Worm (Caenorhabditis elegans) whole organism, L3 larva: ENCODE results near the gene pld-1.

ENCODE experiments used
- R02D3.7 ChIP-seq: fragments of 150-350 bp; optimal IDR thresholded peaks from 2 replicates; lab custom pipeline; 2014; ENCODE audit warnings: missing biosample characterization, missing genetic modification characterization
- ZK546.5 ChIP-seq: sonication (generic microtip); optimal IDR thresholded peaks from 2 replicates; lab custom pipeline; 2017; ENCODE audit warnings: missing biosample characterization, missing genetic modification characterization
- ama-1 ChIP-seq: fragments of 150-350 bp; optimal IDR thresholded peaks from 2 replicates; lab custom pipeline; 2018
- ceh-16 ChIP-seq: sonication (generic microtip); optimal IDR thresholded peaks from 2 replicates; lab custom pipeline; 2017; ENCODE audit warnings: missing biosample characterization, missing genetic modification characterization
- ceh-28 ChIP-seq: fragments of 150-350 bp; optimal IDR thresholded peaks from 2 replicates; lab custom pipeline; 2014; ENCODE audit warnings: missing biosample characterization, missing genetic modification reagents, missing genetic modification characterization
- ceh-82 ChIP-seq: fragments of 150-350 bp; optimal IDR thresholded peaks from 2 replicates; lab custom pipeline; 2014; ENCODE audit warnings: missing biosample characterization, missing genetic modification characterization
- ceh-9 ChIP-seq: sonication (generic microtip); optimal IDR thresholded peaks from 2 replicates; lab custom pipeline; 2018; ENCODE audit warnings: missing biosample characterization, missing genetic modification characterization
- daf-12 ChIP-seq: fragments of 150-350 bp; optimal IDR thresholded peaks from 2 replicates; lab custom pipeline; 2014; ENCODE audit warnings: missing biosample characterization, missing genetic modification reagents, missing genetic modification characterization
- egl-27 ChIP-seq: sonication (generic microtip); optimal IDR thresholded peaks from 4 replicates; lab custom pipeline; 2017; ENCODE audit warnings: missing biosample characterization, missing genetic modification reagents, missing genetic modification characterization
- egl-5 ChIP-seq: fragments of 150-350 bp; optimal IDR thresholded peaks from 2 replicates; lab custom pipeline; 2017; ENCODE audit warnings: missing biosample characterization, missing genetic modification reagents, missing genetic modification characterization, inconsistent platforms
- elt-1 ChIP-seq: fragments of 150-350 bp; optimal IDR thresholded peaks from 2 replicates; lab custom pipeline; 2014; ENCODE audit warnings: missing biosample characterization, missing genetic modification characterization
- elt-2 ChIP-seq: sonication (generic microtip); optimal IDR thresholded peaks from 2 replicates; lab custom pipeline; 2016; ENCODE audit warnings: missing genetic modification reagents, mild to moderate bottlenecking, missing genetic modification characterization, missing compliant biosample characterization
- elt-3 ChIP-seq, 3 experiments: fragments of 150-350 bp in 1 of 3; sonication (generic microtip) in 2 of 3; optimal IDR thresholded peaks; 2 replicates in 2 of 3; 4 replicates in 1 of 3; lab custom pipeline; 2014 to 2017; ENCODE audit warnings: missing biosample characterization in 3 of 3, missing genetic modification characterization in 3 of 3
- eor-1 ChIP-seq, 2 experiments: fragments of 150-350 bp; optimal IDR thresholded peaks; 2 replicates each; lab custom pipeline; 2014 to 2018; ENCODE audit warnings: missing biosample characterization in 2 of 2, missing genetic modification characterization in 2 of 2
- fkh-10 ChIP-seq: sonication (generic microtip); optimal IDR thresholded peaks from 2 replicates; lab custom pipeline; 2017; ENCODE audit warnings: missing biosample characterization, missing genetic modification reagents, missing genetic modification characterization
- fkh-2 ChIP-seq: fragments of 150-350 bp; optimal IDR thresholded peaks from 2 replicates; lab custom pipeline; 2014; ENCODE audit warnings: missing biosample characterization, missing genetic modification reagents, missing genetic modification characterization
- fos-1 ChIP-seq: fragments of 150-350 bp; optimal IDR thresholded peaks from 2 replicates; lab custom pipeline; 2014; ENCODE audit warnings: missing biosample characterization, missing genetic modification characterization
- hmg-11 ChIP-seq: sonication (generic microtip); optimal IDR thresholded peaks from 2 replicates; lab custom pipeline; 2016; ENCODE audit warnings: missing genetic modification characterization, missing compliant biosample characterization
- jun-1 ChIP-seq: fragments of 150-350 bp; optimal IDR thresholded peaks from 2 replicates; lab custom pipeline; 2014; ENCODE audit warnings: missing biosample characterization, missing genetic modification reagents, missing genetic modification characterization
- lin-15B ChIP-seq: fragments of 150-350 bp; optimal IDR thresholded peaks from 2 replicates; lab custom pipeline; 2014; ENCODE audit warnings: missing biosample characterization, missing genetic modification characterization
- lin-39 ChIP-seq: fragments of 150-350 bp; optimal IDR thresholded peaks from 2 replicates; lab custom pipeline; 2018; ENCODE audit warnings: missing biosample characterization, missing genetic modification reagents, missing genetic modification characterization
- lsy-12 ChIP-seq: sonication (generic microtip); optimal IDR thresholded peaks from 2 replicates; lab custom pipeline; 2016; ENCODE audit warnings: mild to moderate bottlenecking, missing genetic modification characterization, missing compliant biosample characterization
- mml-1 ChIP-seq: fragments of 150-350 bp; sonication (generic microtip); optimal IDR thresholded peaks from 3 replicates; lab custom pipeline; 2014; ENCODE audit warnings: missing biosample characterization, missing genetic modification characterization
- nfya-1 ChIP-seq: sonication (generic microtip); optimal IDR thresholded peaks from 2 replicates; lab custom pipeline; 2017; ENCODE audit warnings: missing genetic modification characterization, mild to moderate bottlenecking, missing compliant biosample characterization, antibody characterized with exemption, moderate library complexity; ENCODE audit not compliant: insufficient read depth
- nhr-11 ChIP-seq: fragments of 150-350 bp; optimal IDR thresholded peaks from 2 replicates; lab custom pipeline; 2014; ENCODE audit warnings: missing biosample characterization, missing genetic modification characterization
- nhr-23 ChIP-seq: fragments of 150-350 bp; optimal IDR thresholded peaks from 2 replicates; lab custom pipeline; 2014; ENCODE audit warnings: missing biosample characterization, missing genetic modification reagents, missing genetic modification characterization
- nhr-237 ChIP-seq: fragments of 150-350 bp; optimal IDR thresholded peaks from 2 replicates; lab custom pipeline; 2014; ENCODE audit warnings: missing biosample characterization, missing genetic modification characterization
- nhr-28 ChIP-seq: fragments of 150-350 bp; optimal IDR thresholded peaks from 2 replicates; lab custom pipeline; 2014; ENCODE audit warnings: missing biosample characterization, missing genetic modification characterization
- nhr-43 ChIP-seq: sonication (generic microtip); optimal IDR thresholded peaks from 2 replicates; lab custom pipeline; 2016; ENCODE audit warnings: mild to moderate bottlenecking, missing genetic modification characterization, missing compliant biosample characterization; ENCODE audit not compliant: poor library complexity, severe bottlenecking
- nhr-67 ChIP-seq: fragments of 150-350 bp; optimal IDR thresholded peaks from 2 replicates; lab custom pipeline; 2014; ENCODE audit warnings: missing biosample characterization, missing genetic modification characterization
- nhr-77 ChIP-seq: fragments of 150-350 bp; optimal IDR thresholded peaks from 2 replicates; lab custom pipeline; 2014; ENCODE audit warnings: missing biosample characterization, missing genetic modification characterization
- pqm-1 ChIP-seq: fragments of 150-350 bp; optimal IDR thresholded peaks from 2 replicates; lab custom pipeline; 2017; ENCODE audit warnings: missing biosample characterization, missing genetic modification characterization, inconsistent platforms
- skn-1 ChIP-seq: fragments of 150-350 bp; optimal IDR thresholded peaks from 2 replicates; lab custom pipeline; 2014; ENCODE audit warnings: missing biosample characterization, missing genetic modification characterization
- snpc-4 ChIP-seq: fragments of 150-350 bp; optimal IDR thresholded peaks from 2 replicates; lab custom pipeline; 2014; ENCODE audit warnings: missing biosample characterization, missing genetic modification characterization
- tbx-2 ChIP-seq: sonication (generic microtip); optimal IDR thresholded peaks from 2 replicates; lab custom pipeline; 2016; ENCODE audit warnings: mild to moderate bottlenecking, missing genetic modification characterization, missing compliant biosample characterization
- unc-39 ChIP-seq: sonication (generic microtip); optimal IDR thresholded peaks from 4 replicates; lab custom pipeline; 2017; ENCODE audit warnings: missing biosample characterization, missing genetic modification characterization
- unc-62 ChIP-seq: fragments of 150-350 bp; sonication (generic microtip); optimal IDR thresholded peaks from 4 replicates; lab custom pipeline; 2014; ENCODE audit warnings: missing biosample characterization, missing genetic modification reagents, missing genetic modification characterization
- ztf-11 ChIP-seq: fragments of 150-350 bp; optimal IDR thresholded peaks from 2 replicates; lab custom pipeline; 2014; ENCODE audit warnings: missing biosample characterization, missing genetic modification characterization

Gene pld-1

DNA sequence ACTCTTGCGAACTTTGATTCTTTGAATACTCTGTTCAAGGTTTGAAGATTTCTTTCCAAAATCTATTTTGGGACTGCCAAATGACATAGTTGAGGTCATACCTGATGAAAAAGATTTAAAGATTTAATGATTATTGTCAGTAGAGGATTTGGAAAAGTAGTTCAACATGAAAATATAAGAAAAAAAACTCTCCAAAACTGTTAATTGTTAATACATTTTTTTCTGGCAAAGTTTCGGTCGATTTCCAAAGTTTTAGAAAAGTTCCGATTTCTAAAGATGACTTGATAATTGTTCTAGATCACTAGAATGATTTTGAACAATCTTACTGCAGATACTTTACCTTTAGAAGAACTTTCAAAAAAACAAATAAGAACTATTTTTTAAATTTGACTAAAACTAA is 20.2 kb downstream of the pld-1 start, which contains the start of gene C27A2.7:
Gene C27A2.7, minus strand, starts transcription at position 101 of the 400 bp plus-strand sequence.
- TF ChIP-seq daf-12 (no peak), nfya-1 (tag; lab: Kevin White, UChicago) (no peak), ama-1 (no peak), egl-5 (tag; lab: Kevin White, UChicago) (no peak), lin-39 (no peak), nhr-43 (tag; lab: Kevin White, UChicago) (no peak), unc-62 (GFP tag; lab: Kevin White, UChicago) (no peak), snpc-4 (no peak), ceh-82 (tag; lab: Kevin White, UChicago) (no peak), nhr-28 (tag; lab: Kevin White, UChicago) (no peak), nhr-237 (tag; lab: Kevin White, UChicago) (no peak), skn-1 (tag; lab: Kevin White, UChicago) (no peak)
- TF ChIP-seq, all 47 proteins: peak for 0

- TF ChIP-seq egl-5 (tag; lab: Kevin White, UChicago): no peak
- no peak for TF ChIP-seq ceh-28 (tag; lab: Kevin White, UChicago)
- TF ChIP-seq eor-1 (tag; optimal IDR thresholded peaks at IDR 0.05; lab: Kevin White, UChicago): no peak
- TF ChIP-seq nfya-1 (tag; lab: Kevin White, UChicago): no peak
- no peak for TF ChIP-seq nhr-237 (tag; lab: Kevin White, UChicago)
- TF ChIP-seq ceh-9: no peak
- TF ChIP-seq lin-39: no peak
- TF ChIP-seq lsy-12: no peak
- no peak for TF ChIP-seq ceh-82 (tag; lab: Kevin White, UChicago)
- TF ChIP-seq unc-62 (GFP tag; lab: Kevin White, UChicago): no peak
- TF ChIP-seq skn-1 (tag; lab: Kevin White, UChicago): no peak
- TF ChIP-seq nhr-77 (tag; lab: Kevin White, UChicago): no peak
- TF ChIP-seq R02D3.7: no peak
- no peak for TF ChIP-seq ZK546.5 (tag; lab: Kevin White, UChicago)
- TF ChIP-seq pqm-1 (tag; lab: Kevin White, UChicago): no peak
- TF ChIP-seq ceh-16: no peak
- TF ChIP-seq egl-27 (tag; lab: Kevin White, UChicago): no peak
- no peak for TF ChIP-seq nhr-67
Observed at ce11 chrII:5069525-5069924, 22.0 kb downstream of the pld-1 start, which contains the start of gene idpb-2. TSS of gene idpb-2 (minus strand) at chrII:5069625.

- TF ChIP-seq ceh-9 (no peak), skn-1 (tag; lab: Kevin White, UChicago) (no peak), elt-1 (tag; lab: Kevin White, UChicago) (no peak), R02D3.7 (no peak), lsy-12 (no peak), egl-5 (tag; lab: Kevin White, UChicago) (no peak), elt-2 (no peak), fkh-10 (GFP tag; lab: Kevin White, UChicago) (no peak), nhr-237 (tag; lab: Kevin White, UChicago) (no peak), ztf-11 (tag; lab: Kevin White, UChicago) (no peak), daf-12 (no peak), elt-3 (tag; optimal IDR thresholded peaks at IDR 0.05; lab: Kevin White, UChicago) (no peak), unc-39 (no peak), fos-1 (tag; lab: Kevin White, UChicago) (no peak), ceh-16 (no peak), fkh-2 (tag; lab: Kevin White, UChicago) (no peak), mml-1 (tag; lab: Kevin White, UChicago) (no peak), jun-1 (tag; lab: Kevin White, UChicago) (no peak), egl-27 (tag; lab: Kevin White, UChicago) (no peak)
Observed at ce11 chrII:5067927-5068326, 23.6 kb downstream of the pld-1 start, which contains the start of gene C27A2.8. TSS of gene C27A2.8 (minus strand) at chrII:5068043.

ce11 chrII:5066967-5067366 is 24.5 kb downstream of the pld-1 start:
- TF ChIP-seq snpc-4: no peak

DNA sequence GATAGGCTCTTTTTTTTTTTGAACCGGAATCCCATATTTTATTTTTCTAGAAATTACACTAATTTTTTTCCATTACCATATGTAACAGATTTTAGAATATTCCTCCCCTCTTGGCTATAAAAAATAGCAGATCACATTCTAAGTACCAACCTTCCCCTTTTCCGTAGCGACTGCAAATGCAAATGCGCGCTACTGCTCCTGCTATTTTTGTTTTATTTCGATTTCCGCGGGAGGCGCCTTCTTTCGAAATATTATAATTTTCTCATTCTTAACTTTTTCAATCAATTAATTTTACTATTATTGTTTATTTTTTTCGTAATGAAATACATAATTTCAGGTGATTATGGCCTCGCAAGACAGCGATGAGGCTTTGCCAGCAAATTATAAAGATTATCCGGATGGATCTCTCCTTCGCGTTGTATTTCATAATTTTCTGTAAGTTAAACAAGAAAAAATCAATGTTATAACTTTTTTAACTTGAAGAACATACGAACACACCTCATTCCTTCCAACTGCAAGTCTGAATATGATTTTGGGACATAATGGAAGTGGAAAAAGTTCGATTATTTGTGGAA is 29.6 kb downstream of the pld-1 start, which contains the start of gene smc-5:
Gene smc-5, plus strand, starts transcription at position 332 of the 575 bp plus-strand sequence.
- TF ChIP-seq nhr-23: peak; percentile 80
- TF ChIP-seq egl-5 (tag; lab: Kevin White, UChicago): peak; percentile 74
- TF ChIP-seq lsy-12: no peak
- TF ChIP-seq nfya-1 (tag; lab: Kevin White, UChicago): peak; percentile 81
- peak; percentile 2 for TF ChIP-seq jun-1 (tag; lab: Kevin White, UChicago)
- no peak for TF ChIP-seq eor-1 (tag; optimal IDR thresholded peaks at IDR 0.05; lab: Kevin White, UChicago)
- TF ChIP-seq fkh-10 (GFP tag; lab: Kevin White, UChicago): peak; percentile 13
- peak; percentile 90 for TF ChIP-seq lin-15B (tag; lab: Kevin White, UChicago)
- TF ChIP-seq tbx-2 (tag; lab: Kevin White, UChicago): no peak
- TF ChIP-seq ceh-28 (tag; lab: Kevin White, UChicago): no peak
- TF ChIP-seq lin-39: peak; percentile 16
- TF ChIP-seq snpc-4: peak; percentile 86
- TF ChIP-seq elt-2: no peak
- TF ChIP-seq hmg-11 (tag; lab: Kevin White, UChicago): no peak
- TF ChIP-seq skn-1 (tag; lab: Kevin White, UChicago): peak; percentile 57
- TF ChIP-seq pqm-1 (tag; lab: Kevin White, UChicago): peak; percentile 36
- peak; percentile 51 for TF ChIP-seq nhr-43 (tag; lab: Kevin White, UChicago)
- TF ChIP-seq nhr-11 (tag; lab: Kevin White, UChicago): no peak
- TF ChIP-seq R02D3.7: peak; percentile 23
